Worm (Caenorhabditis elegans): ENCODE measurements around the gene rbr-2.

The rbr-2 gene

ce11 chrIV:10970767-10971166 lies 50.9 kb downstream of the rbr-2 start:
- TF ChIP-seq aha-1 (tag), result peak; percentile 91
- no peak for TF ChIP-seq arid-1 (GFP tag; conservative IDR thresholded peaks at IDR 0.05)

ce11 chrIV:10971636-10972199 lies 51.8 kb downstream of the rbr-2 start:
- no peak for TF ChIP-seq snpc-1.2 (GFP tag; IDR thresholded peaks at IDR 0.05)
- 0 out of 2 replicates have a peak, but pooled peaks have one; percentile 5 for TF ChIP-seq dmd-6 (GFP tag; IDR thresholded peaks at IDR 0.05)
- no peak for TF ChIP-seq nhr-102 (tag; optimal IDR thresholded peaks at IDR 0.05)
- peak in 1 of 2 experiments; percentile 95 for TF ChIP-seq unc-62 (GFP tag; optimal IDR thresholded peaks at IDR 0.05 in 1 of 2)
- no peak for TF ChIP-seq unc-62 (tag; optimal IDR thresholded peaks at IDR 0.05)
- no peak for TF ChIP-seq spr-3 (GFP tag; optimal IDR thresholded peaks at IDR 0.05)
- no peak for TF ChIP-seq dpl-1 (GFP tag; optimal IDR thresholded peaks at IDR 0.05)
- peak; percentile 65 for TF ChIP-seq nhr-28 (tag; optimal IDR thresholded peaks at IDR 0.05)
- TF ChIP-seq zfp-3 (GFP tag; conservative IDR thresholded peaks at IDR 0.05), result no peak
- peak; percentile 26 for TF ChIP-seq hlh-30 (tag; optimal IDR thresholded peaks at IDR 0.05; ENCODE audit: insufficient read depth)
- TF ChIP-seq dve-1 (tag; optimal IDR thresholded peaks at IDR 0.05; ENCODE audit: insufficient read depth), result peak; percentile 23
- TF ChIP-seq fos-1 (tag; optimal IDR thresholded peaks at IDR 0.05), result no peak
- no peak for TF ChIP-seq sdz-12 (GFP tag; optimal IDR thresholded peaks at IDR 0.05)
- TF ChIP-seq nhr-25 (tag; optimal IDR thresholded peaks at IDR 0.05; ENCODE audit: borderline replicate concordance, insufficient read depth), result peak; percentile 71
- no peak for TF ChIP-seq ceh-62 (tag; optimal IDR thresholded peaks at IDR 0.05)
- peak; percentile 17 for TF ChIP-seq hlh-11 (tag; optimal IDR thresholded peaks at IDR 0.05)
- TF ChIP-seq mxl-3 (GFP tag; optimal IDR thresholded peaks at IDR 0.05), result peak; percentile 28

DNA sequence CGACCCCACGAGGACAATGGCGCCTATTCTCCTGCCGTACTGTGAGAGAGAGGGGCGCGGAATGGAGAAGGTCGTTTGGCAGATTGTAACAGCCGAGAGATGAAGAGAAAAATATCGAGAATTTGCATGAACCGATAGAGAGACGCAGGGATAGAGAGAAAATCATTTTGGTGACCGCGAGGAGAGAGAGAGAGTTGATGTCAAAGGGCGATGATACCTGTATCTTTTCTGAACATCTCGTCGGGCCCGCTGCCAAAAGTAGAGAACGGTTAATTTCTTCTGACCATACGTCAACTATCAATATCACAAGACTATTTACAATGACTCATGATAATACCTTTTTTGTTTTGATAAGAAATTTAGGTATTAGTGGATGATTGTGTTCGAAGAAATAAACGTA lies 56.1 kb downstream of the rbr-2 start:
- TF ChIP-seq ces-1 (GFP tag; optimal IDR thresholded peaks at IDR 0.05) (no peak), nhr-41 (GFP tag; IDR thresholded peaks at IDR 0.05) (0 out of 2 replicates have a peak, but pooled peaks have one; percentile 31), mes-2 (tag; optimal IDR thresholded peaks at IDR 0.05; ENCODE audit: poor library complexity, severe bottlenecking) (peak; percentile 52), lsy-2 (tag; optimal IDR thresholded peaks at IDR 0.05) (peak in 1 of 2 experiments; percentile 48), php-3 (GFP tag; IDR thresholded peaks at IDR 0.05) (no peak), mdt-29 (GFP tag; IDR thresholded peaks at IDR 0.05) (no peak), gei-8 (GFP tag; optimal IDR thresholded peaks at IDR 0.05) (no peak), zip-11 (GFP tag; IDR thresholded peaks at IDR 0.05) (no peak), lin-38 (GFP tag; IDR thresholded peaks at IDR 0.05) (no peak), fkh-10 (GFP tag; optimal IDR thresholded peaks at IDR 0.05) (no peak), mep-1 (tag; optimal IDR thresholded peaks at IDR 0.05) (peak; percentile 66), mxl-3 (GFP tag; optimal IDR thresholded peaks at IDR 0.05) (peak; percentile 33), hlh-30 (tag; optimal IDR thresholded peaks at IDR 0.05; ENCODE audit: insufficient read depth) (peak; percentile 77), ctbp-1 (GFP tag; IDR thresholded peaks at IDR 0.05) (no peak), mdl-1 (tag; optimal IDR thresholded peaks at IDR 0.05) (peak in 1 of 2 experiments; percentile 46), T26A8.4 (GFP tag; IDR thresholded peaks at IDR 0.05) (no peak), nhr-77 (tag; optimal IDR thresholded peaks at IDR 0.05) (peak; percentile 15), snpc-4 (tag; optimal IDR thresholded peaks at IDR 0.05) (no peak), hif-1 (tag; optimal IDR thresholded peaks at IDR 0.05) (no peak), hlh-11 (tag; optimal IDR thresholded peaks at IDR 0.05) (peak; percentile 68), ZK546.5 (tag; optimal IDR thresholded peaks at IDR 0.05) (no peak), tra-1 (GFP tag; IDR thresholded peaks at IDR 0.05) (0 out of 2 replicates have a peak, but pooled peaks have one; percentile 51), nhr-25 (tag; optimal IDR thresholded peaks at IDR 0.05; ENCODE audit: borderline replicate concordance, insufficient read depth) (peak; percentile 83), nhr-6 (tag; optimal IDR thresholded peaks at IDR 0.05) (peak; percentile 19), cey-2 (tag; optimal IDR thresholded peaks at IDR 0.05; ENCODE audit: borderline replicate concordance, insufficient read depth) (no peak), nhr-28 (tag; optimal IDR thresholded peaks at IDR 0.05) (peak; percentile 70), dmd-6 (GFP tag; IDR thresholded peaks at IDR 0.05) (peak; percentile 55), D1046.2 (GFP tag; IDR thresholded peaks at IDR 0.05) (0 out of 2 replicates have a peak, but pooled peaks have one; percentile 33), dve-1 (tag; optimal IDR thresholded peaks at IDR 0.05; ENCODE audit: insufficient read depth) (peak; percentile 22), R02D3.7 (tag; optimal IDR thresholded peaks at IDR 0.05) (no peak), nhr-10 (tag; optimal IDR thresholded peaks at IDR 0.05) (no peak), nhr-11 (tag; optimal IDR thresholded peaks at IDR 0.05) (no peak), F44E2.7 (GFP tag; IDR thresholded peaks at IDR 0.05) (no peak)

Data from whole organism, L4 larva.